Worm (Caenorhabditis elegans) whole organism, late embryonic: Measurements from ENCODE around the gene D2045.9.

ENCODE experiments used
- Y22D7AL.16 ChIP-seq: sonication (generic microtip); optimal IDR thresholded peaks from 2 replicates; lab custom pipeline; 2016; ENCODE audit warnings: missing genetic modification characterization, missing compliant biosample characterization
- nhr-11 ChIP-seq: fragments of 150-350 bp; optimal IDR thresholded peaks from 2 replicates; lab custom pipeline; 2014; ENCODE audit warnings: missing biosample characterization, missing genetic modification characterization
- ttx-3 ChIP-seq: sonication (generic microtip); optimal IDR thresholded peaks from 2 replicates; lab custom pipeline; 2016; ENCODE audit warnings: missing genetic modification reagents, missing genetic modification characterization, missing compliant biosample characterization

ce11 chrIII:10525927-10526326 lies 50.9 kb downstream of the D2045.9 start:
- TF ChIP-seq nhr-11 (tag; lab: Kevin White, UChicago) (no peak), Y22D7AL.16 (no peak), ttx-3 (tag; lab: Kevin White, UChicago) (no peak)
